Worm (Caenorhabditis elegans): ENCODE measurements around the gene F19G12.11.

Gene F19G12.11

DNA sequence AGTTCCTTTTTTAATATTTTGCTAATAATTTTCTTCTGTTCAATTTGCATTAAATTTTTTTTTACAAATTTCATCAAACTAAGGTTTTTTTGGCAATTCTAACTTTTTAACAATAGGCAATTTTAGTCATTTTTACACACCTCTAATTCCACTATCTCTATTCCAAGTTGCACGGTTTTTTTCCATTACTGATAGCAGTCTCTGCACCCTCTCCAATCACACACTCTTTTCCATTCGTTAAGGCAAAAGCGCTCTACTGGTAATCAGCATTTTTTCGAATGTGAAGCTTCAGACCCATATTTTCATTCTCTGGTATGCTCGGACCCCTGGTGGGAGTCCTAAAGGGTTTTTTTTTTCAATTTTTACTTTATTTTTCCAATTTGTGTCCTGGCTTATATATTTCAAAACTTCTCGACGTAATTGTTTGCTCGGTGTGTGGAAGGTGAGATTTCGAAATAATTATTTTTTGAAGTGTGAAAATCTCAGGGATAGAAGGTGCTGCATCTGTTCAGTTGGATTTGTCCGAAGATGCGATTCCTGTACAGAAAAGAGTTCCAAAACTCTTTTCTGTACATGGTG lies 9.5 kb downstream of the F19G12.11 start, which contains the start of the genes F19G12.4 and F19G12.8:
TSS of gene F19G12.4 (plus strand) at position 529 of the 579 bp plus-strand sequence.
TSS of gene F19G12.8 (plus strand) at position 545 of the 579 bp plus-strand sequence.
- TF ChIP-seq ceh-31 (tag; optimal IDR thresholded peaks at IDR 0.05) (no peak), syd-9 (tag; optimal IDR thresholded peaks at IDR 0.05) (no peak), sdc-2 (tag; optimal IDR thresholded peaks at IDR 0.05) (no peak), Y22D7AL.16 (tag; optimal IDR thresholded peaks at IDR 0.05) (no peak), ceh-22 (tag; optimal IDR thresholded peaks at IDR 0.05) (no peak), T23F11.4 (GFP tag; optimal IDR thresholded peaks at IDR 0.05) (no peak), eyg-1 (tag; optimal IDR thresholded peaks at IDR 0.05) (no peak)

ce11 chrX:1412844-1413243 lies 13.5 kb downstream of the F19G12.11 start, which contains the start of gene srh-19:
Gene srh-19 (plus strand): TSS chrX:1413144.
- TF ChIP-seq C08G9.2 (tag; optimal IDR thresholded peaks at IDR 0.05) (no peak), dve-1 (tag; optimal IDR thresholded peaks at IDR 0.05) (no peak), ttx-3 (tag; optimal IDR thresholded peaks at IDR 0.05) (no peak), pat-9 (tag; optimal IDR thresholded peaks at IDR 0.05) (no peak), lin-11 (tag; optimal IDR thresholded peaks at IDR 0.05) (no peak), madf-2 (tag; optimal IDR thresholded peaks at IDR 0.05) (no peak), ceh-45 (GFP tag; IDR thresholded peaks at IDR 0.05) (no peak), nhr-232 (tag; optimal IDR thresholded peaks at IDR 0.05) (no peak), gmeb-2 (tag; optimal IDR thresholded peaks at IDR 0.05) (no peak)

DNA sequence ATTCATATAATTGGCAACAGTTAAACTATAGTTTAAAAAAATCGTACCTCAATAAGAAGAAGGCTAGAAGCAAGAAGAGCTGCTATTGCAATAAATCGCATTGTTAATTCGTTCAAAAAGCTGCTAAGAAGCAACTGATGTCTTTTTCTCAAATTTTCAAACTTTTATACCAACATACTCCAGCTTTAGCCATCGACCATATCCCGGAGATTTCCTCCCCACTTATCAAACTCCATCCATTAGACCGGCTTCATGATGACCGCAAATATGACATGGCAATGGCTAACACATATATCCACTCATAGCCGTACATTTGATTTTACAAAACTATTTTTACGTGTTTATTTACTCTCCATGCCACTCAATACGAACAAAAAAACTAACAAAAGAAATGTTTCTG lies 15.8 kb downstream of the F19G12.11 start, which contains the start of gene abu-2:
TSS of gene abu-2 (minus strand) at position 101 of the 400 bp plus-strand sequence.
- no peak for TF ChIP-seq ets-4 (tag; optimal IDR thresholded peaks at IDR 0.05)
- no peak for TF ChIP-seq tbx-7 (tag; optimal IDR thresholded peaks at IDR 0.05)
- TF ChIP-seq unc-86 (tag; optimal IDR thresholded peaks at IDR 0.05): no peak
- TF ChIP-seq F13H6.1 (tag; optimal IDR thresholded peaks at IDR 0.05): no peak
- TF ChIP-seq nfya-1 (tag; optimal IDR thresholded peaks at IDR 0.05): no peak
- TF ChIP-seq ceh-22 (tag; optimal IDR thresholded peaks at IDR 0.05): no peak
- no peak for TF ChIP-seq fkh-10 (GFP tag; optimal IDR thresholded peaks at IDR 0.05)
- no peak for TF ChIP-seq fax-1 (tag; optimal IDR thresholded peaks at IDR 0.05)
- no peak for TF ChIP-seq K09A11.1 (tag; optimal IDR thresholded peaks at IDR 0.05; ENCODE audit: insufficient read depth)
- no peak for TF ChIP-seq pat-9 (tag; optimal IDR thresholded peaks at IDR 0.05)
- no peak for TF ChIP-seq ceh-14 (tag; optimal IDR thresholded peaks at IDR 0.05)
- TF ChIP-seq pha-4 (tag; optimal IDR thresholded peaks at IDR 0.05): no peak
- TF ChIP-seq lim-6 (tag; optimal IDR thresholded peaks at IDR 0.05): no peak
- TF ChIP-seq dve-1 (tag; optimal IDR thresholded peaks at IDR 0.05): no peak
- no peak for TF ChIP-seq sox-4 (tag; optimal IDR thresholded peaks at IDR 0.05)
- TF ChIP-seq ceh-9 (tag; optimal IDR thresholded peaks at IDR 0.05): no peak
- no peak for TF ChIP-seq zip-5 (tag; optimal IDR thresholded peaks at IDR 0.05)
- TF ChIP-seq ref-2 (tag; optimal IDR thresholded peaks at IDR 0.05): no peak
- no peak for TF ChIP-seq pros-1 (tag; optimal IDR thresholded peaks at IDR 0.05)
- TF ChIP-seq hlh-8 (tag; optimal IDR thresholded peaks at IDR 0.05): no peak

- no peak for TF ChIP-seq ceh-24 (tag; optimal IDR thresholded peaks at IDR 0.05)
- TF ChIP-seq ceh-48 (tag; optimal IDR thresholded peaks at IDR 0.05): no peak
- no peak for TF ChIP-seq sox-2 (GFP tag; IDR thresholded peaks at IDR 0.05)
- no peak for TF ChIP-seq C38D4.7 (GFP tag; optimal IDR thresholded peaks at IDR 0.05)
- no peak for TF ChIP-seq K02D7.2 (tag; optimal IDR thresholded peaks at IDR 0.05)
- no peak for TF ChIP-seq pqm-1 (tag; optimal IDR thresholded peaks at IDR 0.05)
- no peak for TF ChIP-seq mec-3 (tag; optimal IDR thresholded peaks at IDR 0.05; ENCODE audit: borderline replicate concordance)
- TF ChIP-seq ceh-9 (tag; optimal IDR thresholded peaks at IDR 0.05): no peak
- no peak for TF ChIP-seq Y22D7AL.16 (tag; optimal IDR thresholded peaks at IDR 0.05)
- no peak for TF ChIP-seq F13H6.1 (tag; optimal IDR thresholded peaks at IDR 0.05)
- no peak for TF ChIP-seq ceh-34 (tag; optimal IDR thresholded peaks at IDR 0.05)
These were observed 17.1 kb downstream of the F19G12.11 start for ce11 chrX:1409224-1409623.
